Worm (Caenorhabditis elegans) whole organism, early embryonic: ENCODE results near the gene swt-1.

Source experiments
- B0310.2 ChIP-seq: sonication (generic microtip); optimal IDR thresholded peaks from 2 replicates; lab custom pipeline; 2016; ENCODE audit warnings: mild to moderate bottlenecking, missing genetic modification characterization, missing compliant biosample characterization
- F13C5.2 ChIP-seq: sonication (generic microtip); optimal IDR thresholded peaks from 2 replicates; lab custom pipeline; 2017; ENCODE audit warnings: mild to moderate bottlenecking, missing genetic modification characterization, inconsistent platforms, missing compliant biosample characterization
- aly-1 ChIP-seq: sonication (generic microtip); optimal IDR thresholded peaks from 2 replicates; lab custom pipeline; 2016; ENCODE audit warnings: missing genetic modification characterization, missing compliant biosample characterization
- ama-1 ChIP-seq: fragments of 150-350 bp; optimal IDR thresholded peaks from 2 replicates; lab custom pipeline; 2014
- ceh-36 ChIP-seq: sonication (generic microtip); optimal IDR thresholded peaks from 2 replicates; lab custom pipeline; 2016; ENCODE audit warnings: missing genetic modification characterization, inconsistent platforms, missing compliant biosample characterization
- ets-7 ChIP-seq: sonication (generic microtip); optimal IDR thresholded peaks from 2 replicates; lab custom pipeline; 2016; ENCODE audit warnings: missing genotype, missing genetic modification characterization, missing compliant biosample characterization
- flt-1 ChIP-seq: fragments of 200-800 bp; sonication (Bioruptor generic); IDR thresholded peaks from 2 replicates; pipeline ENCODE4 v1.3.6; 2022; ENCODE audit warnings: missing genetic modification characterization, missing compliant biosample characterization
- hmbx-1 ChIP-seq: sonication (generic microtip); optimal IDR thresholded peaks from 2 replicates; lab custom pipeline; 2016; ENCODE audit warnings: mild to moderate bottlenecking, missing genetic modification characterization, missing compliant biosample characterization
- hmg-4 ChIP-seq: fragments of 200-800 bp; sonication (Bioruptor generic); optimal IDR thresholded peaks from 2 replicates; lab custom pipeline; 2018; ENCODE audit warnings: mild to moderate bottlenecking, missing genetic modification characterization, missing compliant biosample characterization
- hnd-1 ChIP-seq: sonication (generic microtip); optimal IDR thresholded peaks from 2 replicates; lab custom pipeline; 2016; ENCODE audit warnings: missing genetic modification characterization, missing compliant biosample characterization
- pes-1 ChIP-seq: fragments of 200-800 bp; sonication (Bioruptor generic); IDR thresholded peaks from 2 replicates; pipeline ENCODE4 v1.3.6; 2022; ENCODE audit warnings: missing genetic modification reagents, missing genetic modification characterization, missing compliant biosample characterization
- scrt-1 ChIP-seq: fragments of 200-800 bp; sonication (Bioruptor generic); IDR thresholded peaks from 2 replicates; pipeline ENCODE4 v1.3.6; 2022; ENCODE audit warnings: missing genetic modification characterization, missing compliant biosample characterization
- tbx-37 ChIP-seq: fragments of 200-800 bp; sonication (Bioruptor generic); conservative IDR thresholded peaks from 2 replicates; pipeline ENCODE4 v1.3.6; 2022; ENCODE audit warnings: missing genetic modification reagents, missing genetic modification characterization, missing compliant biosample characterization

- no peak for TF ChIP-seq tbx-37 (GFP tag; lab: Robert Waterston, UW)
- no peak for TF ChIP-seq flt-1
- TF ChIP-seq hnd-1 (tag; lab: Kevin White, UChicago) = no peak
- TF ChIP-seq hmg-4 (GFP tag; lab: Kevin White, UChicago) = no peak
- no peak for TF ChIP-seq scrt-1 (GFP tag; lab: Robert Waterston, UW)
- no peak for TF ChIP-seq ama-1 (lab: Kevin White, UChicago)
- TF ChIP-seq pes-1 (GFP tag; lab: Robert Waterston, UW) = no peak
- no peak for TF ChIP-seq B0310.2 (tag; lab: Kevin White, UChicago)
- no peak for TF ChIP-seq F13C5.2 (tag; lab: Kevin White, UChicago)
- TF ChIP-seq hmbx-1 (tag; lab: Kevin White, UChicago) = no peak
- TF ChIP-seq ets-7 (tag; lab: Kevin White, UChicago) = no peak
- TF ChIP-seq aly-1 (tag; lab: Kevin White, UChicago) = no peak
- TF ChIP-seq ceh-36 (tag; lab: Kevin White, UChicago) = no peak
Observed at ce11 chrIV:307205-307604, at the start of gene swt-1.
